Fruit fly (Drosophila melanogaster): ENCODE results near the gene Cpr64Aa.

The Cpr64Aa gene

DNA sequence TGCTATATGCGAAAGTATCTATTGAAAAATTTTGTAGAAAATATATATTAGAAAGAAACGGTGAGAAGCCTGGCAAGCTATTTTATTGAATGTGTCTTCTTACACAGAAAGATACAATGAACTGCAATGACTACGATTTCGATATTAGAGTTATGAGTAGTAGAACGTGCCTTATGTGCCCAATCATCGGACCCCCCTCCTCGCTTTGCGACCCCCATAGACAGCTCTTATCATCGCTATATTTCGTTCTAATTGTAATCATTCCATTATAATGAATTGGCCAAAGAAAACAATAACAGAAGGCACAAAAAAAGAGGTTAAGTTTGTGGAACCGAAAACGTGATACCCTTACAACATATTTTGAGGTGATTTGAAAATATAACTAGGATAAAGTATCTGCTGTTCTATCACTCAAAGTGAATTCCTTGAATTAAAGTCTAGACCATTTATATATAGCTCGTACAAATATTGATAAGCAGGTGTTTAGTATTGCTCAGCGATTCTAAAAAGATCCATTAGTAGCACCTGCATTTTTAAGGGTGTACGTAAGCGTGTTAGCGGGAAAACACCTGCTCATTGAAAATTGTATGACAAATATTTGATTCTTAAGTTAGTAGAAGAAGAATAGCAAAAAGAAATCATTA, 23.9 kb upstream of the Cpr64Aa start:
- TF ChIP-seq esn (GFP tag; optimal IDR thresholded peaks at IDR 0.05) = peak; percentile 14
- no peak for TF ChIP-seq CG1621 (tag; optimal IDR thresholded peaks at IDR 0.05)
- peak; percentile 50 for TF ChIP-seq Eip78C (GFP tag)
- peak; percentile 18 for TF ChIP-seq svp (GFP tag)
- peak; percentile 18 for TF ChIP-seq vri (GFP tag; optimal IDR thresholded peaks at IDR 0.05)
- no peak for TF ChIP-seq Eip93F (GFP tag; optimal IDR thresholded peaks at IDR 0.05)
- TF ChIP-seq CG4318 (GFP tag; optimal IDR thresholded peaks at IDR 0.05) = no peak
- no peak for TF ChIP-seq CG3032 (tag; optimal IDR thresholded peaks at IDR 0.05)
- no peak for TF ChIP-seq CG31627 (GFP tag; optimal IDR thresholded peaks at IDR 0.05)
- no peak for TF ChIP-seq cyc (GFP tag; optimal IDR thresholded peaks at IDR 0.05)
- TF ChIP-seq CG6163 (GFP tag; IDR thresholded peaks at IDR 0.05) = no peak
- peak; percentile 23 for TF ChIP-seq Hr39 (GFP tag; optimal IDR thresholded peaks at IDR 0.05)
- TF ChIP-seq spab (GFP tag; optimal IDR thresholded peaks at IDR 0.05) = no peak
- no peak for TF ChIP-seq achi (GFP tag; optimal IDR thresholded peaks at IDR 0.05)
- TF ChIP-seq dsx (GFP tag; optimal IDR thresholded peaks at IDR 0.05; ENCODE audit: poor library complexity, severe bottlenecking) = no peak
- TF ChIP-seq Eip75B (GFP tag; optimal IDR thresholded peaks at IDR 0.05) = no peak
- no peak for TF ChIP-seq Sox102F (GFP tag; optimal IDR thresholded peaks at IDR 0.05)
- no peak for TF ChIP-seq net (GFP tag; optimal IDR thresholded peaks at IDR 0.05)

- TF ChIP-seq CG1621 (tag; optimal IDR thresholded peaks at IDR 0.05) = peak; percentile 22
- no peak for TF ChIP-seq Ets21C (GFP tag; optimal IDR thresholded peaks at IDR 0.05)
Observed at dm6 chr3L:4232227-4232626, 23.2 kb upstream of the Cpr64Aa start.

DNA sequence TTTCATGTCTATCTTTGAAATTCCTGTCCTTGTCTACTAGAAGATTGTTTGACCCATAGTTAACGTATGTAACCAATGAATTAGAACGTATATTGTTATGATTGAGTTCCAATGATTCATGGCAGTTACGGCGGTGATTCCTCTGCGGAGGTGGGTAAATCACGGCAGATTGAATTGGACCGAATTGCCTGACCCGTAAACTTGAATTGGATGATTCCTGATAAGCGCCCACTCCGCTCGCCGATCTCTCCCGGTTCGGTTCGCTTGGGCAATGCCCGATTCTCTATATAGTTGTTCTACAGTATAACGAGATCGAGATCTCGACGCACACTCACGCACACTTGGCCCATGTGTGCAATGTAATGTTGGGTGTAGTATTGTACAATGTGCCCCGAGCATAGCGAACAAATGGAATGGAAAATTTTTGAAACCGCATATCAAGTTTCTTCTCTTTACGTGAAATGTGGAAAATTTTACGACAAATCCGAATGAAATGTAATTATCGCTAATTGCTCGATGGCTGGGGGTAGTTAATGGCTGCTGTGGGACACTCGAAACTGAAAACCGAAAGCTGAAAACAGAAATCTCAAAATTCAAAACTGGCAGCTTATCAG, 22.5 kb upstream of the Cpr64Aa start:
- peak; percentile 96 for TF ChIP-seq svp (GFP tag)
- no peak for TF ChIP-seq CG8319 (GFP tag; optimal IDR thresholded peaks at IDR 0.05)

- TF ChIP-seq pdm3 (GFP tag; optimal IDR thresholded peaks at IDR 0.05) = peak; percentile 93
- TF ChIP-seq fkh (GFP tag; optimal IDR thresholded peaks at IDR 0.05) = peak; percentile 36
- TF ChIP-seq Ets21C (GFP tag; optimal IDR thresholded peaks at IDR 0.05) = no peak
- TF ChIP-seq CG8319 (GFP tag; optimal IDR thresholded peaks at IDR 0.05) = peak; percentile 82
- peak; percentile 85 for TF ChIP-seq Gug (GFP tag; IDR thresholded peaks at IDR 0.05)
- TF ChIP-seq dac (GFP tag; optimal IDR thresholded peaks at IDR 0.05) = peak; percentile 92
- TF ChIP-seq Ets96B (tag; optimal IDR thresholded peaks at IDR 0.05) = peak; percentile 93
- peak; percentile 93 for TF ChIP-seq spab (GFP tag; optimal IDR thresholded peaks at IDR 0.05)
- peak; percentile 33 for TF ChIP-seq Smox (GFP tag; optimal IDR thresholded peaks at IDR 0.05)
- peak; percentile 89 for TF ChIP-seq achi (GFP tag; optimal IDR thresholded peaks at IDR 0.05)
- TF ChIP-seq CG3032 (tag; optimal IDR thresholded peaks at IDR 0.05) = peak; percentile 94
- peak; percentile 93 for TF ChIP-seq fd59A (GFP tag; optimal IDR thresholded peaks at IDR 0.05)
- TF ChIP-seq Met (GFP tag; optimal IDR thresholded peaks at IDR 0.05) = peak; percentile 66
- peak; percentile 73 for TF ChIP-seq CG11294 (GFP tag; IDR thresholded peaks at IDR 0.05)
- TF ChIP-seq CG16779 (tag; optimal IDR thresholded peaks at IDR 0.05) = peak; percentile 86
- peak; percentile 97 for TF ChIP-seq Eip78C (GFP tag)
- TF ChIP-seq CG9139 (GFP tag; optimal IDR thresholded peaks at IDR 0.05) = peak; percentile 87
- peak; percentile 55 for TF ChIP-seq fd85E (GFP tag; optimal IDR thresholded peaks at IDR 0.05)
- TF ChIP-seq vri (GFP tag; optimal IDR thresholded peaks at IDR 0.05) = no peak
- TF ChIP-seq CG8632 (GFP tag; optimal IDR thresholded peaks at IDR 0.05) = peak; percentile 82
- TF ChIP-seq lz (GFP tag; optimal IDR thresholded peaks at IDR 0.05) = peak; percentile 54
- TF ChIP-seq CG6276 (GFP tag; optimal IDR thresholded peaks at IDR 0.05) = peak; percentile 91
- peak; percentile 64 for TF ChIP-seq Hr39 (GFP tag; optimal IDR thresholded peaks at IDR 0.05)
- TF ChIP-seq cyc (GFP tag; optimal IDR thresholded peaks at IDR 0.05) = peak; percentile 65
- peak; percentile 79 for TF ChIP-seq CG11902 (GFP tag; optimal IDR thresholded peaks at IDR 0.05)
- TF ChIP-seq CG8119 (GFP tag; IDR thresholded peaks at IDR 0.05) = peak; percentile 96
- peak; percentile 92 for TF ChIP-seq Lpt (GFP tag; optimal IDR thresholded peaks at IDR 0.05)
- TF ChIP-seq acj6 (GFP tag; optimal IDR thresholded peaks at IDR 0.05) = peak; percentile 90
- peak; percentile 93 for TF ChIP-seq CG15336 (GFP tag; IDR thresholded peaks at IDR 0.05)
- TF ChIP-seq Blimp-1 (GFP tag; optimal IDR thresholded peaks at IDR 0.05) = no peak
- peak; percentile 90 for TF ChIP-seq eg (GFP tag; IDR thresholded peaks at IDR 0.05)
- TF ChIP-seq salr (GFP tag; optimal IDR thresholded peaks at IDR 0.05) = peak; percentile 86 to 92
Observed at dm6 chr3L:4230357-4230901, 21.5 kb upstream of the Cpr64Aa start.
